Fruit fly (Drosophila melanogaster): ENCODE data around the gene BigH1.

BigH1 gene

DNA sequence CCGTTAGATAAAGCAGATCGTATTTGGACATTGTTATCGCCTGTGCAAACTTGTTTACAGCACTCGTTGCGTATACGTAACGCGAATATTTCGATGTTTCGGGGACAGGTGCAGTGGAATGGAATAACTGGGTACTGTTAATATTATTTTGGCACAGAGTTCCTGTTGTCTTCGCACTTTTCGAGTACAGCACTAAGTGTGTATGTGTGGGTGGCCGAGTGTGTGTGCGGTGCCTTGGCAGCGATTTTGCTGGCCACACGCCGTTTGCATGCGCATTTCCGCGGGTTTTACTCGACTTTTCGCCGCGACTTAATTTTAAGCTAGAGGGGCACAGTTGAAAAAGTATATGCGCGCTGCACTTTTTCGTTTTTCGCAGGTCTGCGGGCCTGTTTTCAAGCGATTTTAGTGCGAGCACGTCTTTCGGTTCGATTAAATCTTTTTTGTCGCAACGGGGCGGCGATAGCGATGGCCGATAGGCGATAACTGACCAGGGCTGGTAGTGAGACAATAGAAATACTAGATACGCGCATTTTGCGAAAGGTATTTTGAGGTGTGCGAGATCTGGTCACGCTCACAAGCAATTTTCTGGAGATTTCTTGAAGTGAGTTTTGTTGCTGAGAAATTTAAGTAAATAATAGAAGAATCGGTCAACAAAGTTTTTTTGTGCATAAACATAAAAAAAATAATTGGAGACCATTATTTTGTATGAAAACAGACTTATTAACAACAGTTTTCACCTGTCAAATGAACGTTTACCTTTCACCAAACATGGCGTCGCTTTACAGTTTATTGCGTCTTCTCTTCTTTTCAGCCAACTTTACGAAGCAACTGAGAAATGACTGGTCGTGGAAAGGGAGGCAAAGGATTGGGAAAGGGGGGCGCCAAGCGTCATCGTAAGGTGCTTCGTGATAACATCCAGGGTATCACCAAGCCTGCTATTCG lies 37.8 kb upstream of the BigH1 start, which contains the start of the genes put and His4r (continued):
- TF ChIP-seq fd3F (GFP tag; optimal IDR thresholded peaks at IDR 0.05), result no peak
- TF ChIP-seq CG11247 (GFP tag; IDR thresholded peaks at IDR 0.05), result no peak
- peak; percentile 38 for TF ChIP-seq CG2120 (GFP tag; optimal IDR thresholded peaks at IDR 0.05)
- TF ChIP-seq Pdp1 (GFP tag; optimal IDR thresholded peaks at IDR 0.05), result peak in 1 of 2 experiments; percentile 26
- no peak for TF ChIP-seq CG3065 (GFP tag; optimal IDR thresholded peaks at IDR 0.05)
- TF ChIP-seq Sry-δ (GFP tag; optimal IDR thresholded peaks at IDR 0.05), result peak; percentile 95
- peak; percentile 10 for TF ChIP-seq CG6765 (GFP tag; optimal IDR thresholded peaks at IDR 0.05)
- peak; percentile 50 for TF ChIP-seq vvl (GFP tag; IDR thresholded peaks at IDR 0.05)
- TF ChIP-seq Chrac-16 (GFP tag; optimal IDR thresholded peaks at IDR 0.05), result no peak
- TF ChIP-seq Ets65A (GFP tag), result peak; percentile 78
- TF ChIP-seq so (GFP tag; IDR thresholded peaks at IDR 0.05), result 0 out of 3 replicates have a peak, but pooled peaks have one; percentile 45
- TF ChIP-seq Side (GFP tag; optimal IDR thresholded peaks at IDR 0.05), result peak; percentile 31
- TF ChIP-seq insv (GFP tag; optimal IDR thresholded peaks at IDR 0.05), result peak in 1 of 2 experiments; percentile 29
- TF ChIP-seq HLH54F (GFP tag; optimal IDR thresholded peaks at IDR 0.05), result no peak
- TF ChIP-seq CG15601 (tag; optimal IDR thresholded peaks at IDR 0.05), result peak; percentile 41
- TF ChIP-seq CoRest (tag; optimal IDR thresholded peaks at IDR 0.05), result peak; percentile 4
- 0 out of 3 replicates have a peak, but pooled peaks have one; percentile 6 for TF ChIP-seq Dbx (GFP tag; IDR thresholded peaks at IDR 0.05)
- peak; percentile 42 for TF ChIP-seq CTCF (GFP tag; optimal IDR thresholded peaks at IDR 0.05)
- peak; percentile 64 for TF ChIP-seq CG15514 (GFP tag; optimal IDR thresholded peaks at IDR 0.05)
- TF ChIP-seq CG7786 (GFP tag; optimal IDR thresholded peaks at IDR 0.05), result peak; percentile 18
- TF ChIP-seq psq (GFP tag; optimal IDR thresholded peaks at IDR 0.05), result peak; percentile 4
- TF ChIP-seq CG9797 (GFP tag; optimal IDR thresholded peaks at IDR 0.05), result peak; percentile 95
- peak; percentile 64 for TF ChIP-seq CG13287 (GFP tag; IDR thresholded peaks at IDR 0.05; ENCODE audit: partially characterized antibody)
- peak; percentile 48; the same call in 1 of the 2 replicates for TF ChIP-seq sna (GFP tag; IDR thresholded peaks at IDR 0.05; ENCODE audit: partially characterized antibody)
- peak; percentile 94 for TF ChIP-seq CG4617 (GFP tag; optimal IDR thresholded peaks at IDR 0.05; ENCODE audit: borderline replicate concordance)
- peak; percentile 30 for TF ChIP-seq CG7987 (GFP tag; optimal IDR thresholded peaks at IDR 0.05)
- no peak for TF ChIP-seq zf30C (GFP tag; optimal IDR thresholded peaks at IDR 0.05)
- TF ChIP-seq CG2116 (GFP tag; optimal IDR thresholded peaks at IDR 0.05), result peak; percentile 75
- TF ChIP-seq CG17912 (GFP tag; optimal IDR thresholded peaks at IDR 0.05), result peak; percentile 40
- peak; percentile 14 for TF ChIP-seq CG2202 (tag; optimal IDR thresholded peaks at IDR 0.05)
- TF ChIP-seq nerfin-1 (tag; optimal IDR thresholded peaks at IDR 0.05), result peak; percentile 28
- 0 out of 3 replicates have a peak, but pooled peaks have one; percentile 25 for TF ChIP-seq Doc3 (GFP tag; IDR thresholded peaks at IDR 0.05; ENCODE audit: partially characterized antibody)
- peak in 1 of 2 experiments; percentile 4 for TF ChIP-seq tll (GFP tag; optimal IDR thresholded peaks at IDR 0.05)
- peak; percentile 21; the same call in 2 of the 3 replicates for TF ChIP-seq row (GFP tag; IDR thresholded peaks at IDR 0.05)
- TF ChIP-seq seq (GFP tag; IDR thresholded peaks at IDR 0.05), result peak; percentile 9; the same call in 1 of the 2 replicates
- TF ChIP-seq D (optimal IDR thresholded peaks at IDR 0.05), result peak; percentile 53
- TF ChIP-seq D (GFP tag; optimal IDR thresholded peaks at IDR 0.05), result no peak
- TF ChIP-seq tgo (GFP tag; IDR thresholded peaks at IDR 0.05), result no peak
- TF ChIP-seq CG17829 (tag; optimal IDR thresholded peaks at IDR 0.05), result peak; percentile 67
- TF ChIP-seq lilli (GFP tag; optimal IDR thresholded peaks at IDR 0.05), result no peak
- peak; percentile 44 for TF ChIP-seq CG8924 (tag; optimal IDR thresholded peaks at IDR 0.05)
- TF ChIP-seq Opbp (GFP tag; IDR thresholded peaks at IDR 0.05; ENCODE audit: partially characterized antibody), result peak; percentile 78
- TF ChIP-seq hbn (GFP tag; IDR thresholded peaks at IDR 0.05; ENCODE audit: partially characterized antibody), result peak; percentile 55
- TF ChIP-seq da (GFP tag; optimal IDR thresholded peaks at IDR 0.05), result no peak
- TF ChIP-seq bigmax (GFP tag; optimal IDR thresholded peaks at IDR 0.05), result peak; percentile 35
- TF ChIP-seq ftz-f1 (GFP tag; optimal IDR thresholded peaks at IDR 0.05), result peak; percentile 1
- TF ChIP-seq CG6791 (GFP tag; IDR thresholded peaks at IDR 0.05; ENCODE audit: partially characterized antibody), result peak; percentile 73; the same call in 2 of the 3 replicates
- TF ChIP-seq repo (GFP tag; optimal IDR thresholded peaks at IDR 0.05), result peak; percentile 47

Measured in whole organism, embryonic.